Worm (Caenorhabditis elegans) whole organism, midembryonic: ENCODE measurements around the gene Y55D9A.2.

Source experiments
- T22C8.4 ChIP-seq: fragments of 200-800 bp; sonication (Bioruptor generic); IDR thresholded peaks from 2 replicates; pipeline ENCODE4 v1.3.6; 2022; ENCODE audit warnings: missing genetic modification characterization, missing compliant biosample characterization
- cog-1 ChIP-seq: sonication (generic microtip); optimal IDR thresholded peaks from 2 replicates; lab custom pipeline; 2016; ENCODE audit warnings: missing genetic modification characterization, missing compliant biosample characterization
- flt-1 ChIP-seq: fragments of 200-800 bp; sonication (Bioruptor generic); IDR thresholded peaks from 2 replicates; pipeline ENCODE4 v1.3.6; 2022; ENCODE audit warnings: missing genetic modification characterization, missing compliant biosample characterization
- med-1 ChIP-seq: sonication (generic microtip); optimal IDR thresholded peaks from 2 replicates; lab custom pipeline; 2017; ENCODE audit warnings: missing genetic modification characterization, mild to moderate bottlenecking, missing compliant biosample characterization, antibody characterized with exemption, missing genetic modification reagents; ENCODE audit not compliant: insufficient read depth
- ref-1 ChIP-seq: fragments of 200-800 bp; sonication (Bioruptor generic); conservative IDR thresholded peaks from 2 replicates; pipeline ENCODE4 v1.3.6; 2022; ENCODE audit warnings: missing genetic modification reagents, missing genetic modification characterization, missing compliant biosample characterization
- tab-1 ChIP-seq: fragments of 200-800 bp; sonication (Bioruptor generic); IDR thresholded peaks from 2 replicates; pipeline ENCODE4 v1.3.6; 2022; ENCODE audit warnings: missing genetic modification characterization, missing compliant biosample characterization
- ztf-23 ChIP-seq: fragments of 200-800 bp; sonication (Bioruptor generic); IDR thresholded peaks from 2 replicates; pipeline ENCODE4 v1.3.6; 2022; ENCODE audit warnings: missing genetic modification reagents, missing genetic modification characterization, missing compliant biosample characterization
- ztf-29 ChIP-seq: fragments of 200-800 bp; sonication (Bioruptor generic); IDR thresholded peaks from 2 replicates; pipeline ENCODE4 v1.3.6; 2022; ENCODE audit warnings: missing genetic modification reagents, missing genetic modification characterization, missing compliant biosample characterization

ce11 chrIV:12581046-12581445 is 24.2 kb downstream of the Y55D9A.2 start, which contains the start of gene K08E7.6:
- no peak for TF ChIP-seq cog-1 (tag; lab: Kevin White, UChicago)
- no peak for TF ChIP-seq ztf-23 (GFP tag; lab: Robert Waterston, UW)
- TF ChIP-seq flt-1 (GFP tag; lab: Robert Waterston, UW), result no peak
- no peak for TF ChIP-seq T22C8.4 (GFP tag; lab: Robert Waterston, UW)
- TF ChIP-seq med-1 (GFP tag; lab: Kevin White, UChicago), result no peak
- TF ChIP-seq tab-1 (GFP tag; lab: Robert Waterston, UW), result no peak
- TF ChIP-seq ztf-29 (GFP tag; lab: Robert Waterston, UW), result no peak
- no peak for TF ChIP-seq ref-1
